Fruit fly (Drosophila melanogaster) Kc167 (cell line): ENCODE measurements around the gene lmd.

ENCODE experiments used
- Myc ChIP-seq: fragments of >200 bp; optimal IDR thresholded peaks from 2 replicates; lab custom pipeline; 2017; ENCODE audit warnings: missing external identifiers
- Sin3A ChIP-seq: fragments of >200 bp; optimal IDR thresholded peaks from 2 replicates; lab custom pipeline; 2018; ENCODE audit warnings: missing external identifiers
- h ChIP-seq: fragments of >200 bp; optimal IDR thresholded peaks from 3 replicates; lab custom pipeline; 2018; ENCODE audit warnings: missing external identifiers
- insv ChIP-seq: fragments of >200 bp; optimal IDR thresholded peaks from 3 replicates; lab custom pipeline; 2018; ENCODE audit warnings: missing external identifiers
- psq ChIP-seq: fragments of >200 bp; optimal IDR thresholded peaks from 2 replicates; lab custom pipeline; 2017; ENCODE audit warnings: missing external identifiers
- ttk ChIP-seq: sonication (Bioruptor generic); optimal IDR thresholded peaks from 2 replicates; lab custom pipeline; 2017; ENCODE audit warnings: missing external identifiers

lmd gene

DNA sequence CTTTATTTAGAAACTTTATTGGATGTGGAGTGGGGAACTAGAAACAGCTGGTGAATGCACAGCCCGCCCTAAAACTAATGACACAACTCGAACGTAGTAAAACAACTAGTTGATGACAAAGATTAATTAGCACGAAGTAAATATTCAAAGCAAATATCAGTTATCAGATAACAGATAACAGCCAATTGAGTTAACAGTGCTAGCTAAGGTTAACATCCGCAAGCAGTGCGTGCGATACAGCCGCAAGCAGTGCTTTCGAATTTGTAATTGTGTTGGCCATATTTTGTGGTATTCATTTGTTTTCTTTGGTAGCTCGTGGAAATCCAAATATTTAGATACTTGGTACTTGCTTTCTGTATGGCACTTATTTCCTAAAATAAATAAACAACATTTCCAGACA lies 13.0 kb downstream of the lmd start:
- no peak for TF ChIP-seq h
- TF ChIP-seq psq (lab: Kevin White, UChicago), result no peak
- TF ChIP-seq insv (lab: Kevin White, UChicago), result no peak
- TF ChIP-seq Myc (lab: Kevin White, UChicago), result no peak
- no peak for TF ChIP-seq ttk (lab: Kevin White, UChicago)
- TF ChIP-seq Sin3A (lab: Kevin White, UChicago), result no peak

DNA sequence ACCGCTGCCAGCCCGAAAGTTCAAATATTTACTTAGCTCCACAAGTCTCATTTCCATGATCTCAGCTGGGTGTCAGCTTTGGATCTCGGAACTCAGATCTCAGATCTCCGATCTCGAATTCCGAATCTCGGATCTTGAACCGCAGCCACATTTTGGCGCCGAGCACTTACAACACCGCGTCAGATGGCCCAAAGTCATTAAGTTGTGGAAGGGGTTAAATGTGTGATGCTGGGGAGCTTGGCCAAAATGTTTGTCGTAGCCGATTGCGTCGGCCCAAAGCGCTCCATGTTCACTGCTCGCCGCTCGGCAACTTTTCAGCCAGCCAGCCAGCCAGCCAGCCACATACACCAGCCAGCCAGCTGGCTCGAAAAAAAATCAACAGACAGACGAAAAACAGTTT lies 14.5 kb downstream of the lmd start, which contains the start of gene CG6688:
CG6688 (plus strand) TSS at position 396 of the 400 bp plus-strand sequence.
- TF ChIP-seq Myc (lab: Kevin White, UChicago) (no peak), insv (lab: Kevin White, UChicago) (no peak), psq (lab: Kevin White, UChicago) (no peak)

DNA sequence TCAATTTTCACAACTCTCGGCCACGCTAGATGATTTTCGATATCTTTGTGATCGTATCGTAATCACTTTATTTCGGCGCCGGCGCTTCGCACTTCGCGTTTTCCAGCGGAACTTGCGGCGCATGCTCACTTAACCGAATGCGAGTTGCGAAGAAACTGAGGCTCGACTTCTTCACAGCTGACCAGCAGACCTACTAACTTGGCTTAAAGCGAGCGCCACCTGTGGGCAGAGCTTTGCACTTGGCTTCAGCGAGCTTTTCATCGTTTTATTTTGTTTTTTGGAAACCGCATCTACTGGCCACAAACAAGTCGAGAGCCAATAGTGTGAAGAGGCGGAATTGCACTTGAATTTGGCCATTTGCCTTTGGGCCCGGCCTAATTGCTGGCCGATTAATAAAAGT lies 16.1 kb downstream of the lmd start, which contains the start of gene CG34375:
CG34375 (minus strand) TSS at position 157 of the 400 bp plus-strand sequence.
- TF ChIP-seq h (no peak), insv (lab: Kevin White, UChicago) (no peak), psq (lab: Kevin White, UChicago) (no peak), ttk (lab: Kevin White, UChicago) (no peak), Sin3A (lab: Kevin White, UChicago) (no peak)

DNA sequence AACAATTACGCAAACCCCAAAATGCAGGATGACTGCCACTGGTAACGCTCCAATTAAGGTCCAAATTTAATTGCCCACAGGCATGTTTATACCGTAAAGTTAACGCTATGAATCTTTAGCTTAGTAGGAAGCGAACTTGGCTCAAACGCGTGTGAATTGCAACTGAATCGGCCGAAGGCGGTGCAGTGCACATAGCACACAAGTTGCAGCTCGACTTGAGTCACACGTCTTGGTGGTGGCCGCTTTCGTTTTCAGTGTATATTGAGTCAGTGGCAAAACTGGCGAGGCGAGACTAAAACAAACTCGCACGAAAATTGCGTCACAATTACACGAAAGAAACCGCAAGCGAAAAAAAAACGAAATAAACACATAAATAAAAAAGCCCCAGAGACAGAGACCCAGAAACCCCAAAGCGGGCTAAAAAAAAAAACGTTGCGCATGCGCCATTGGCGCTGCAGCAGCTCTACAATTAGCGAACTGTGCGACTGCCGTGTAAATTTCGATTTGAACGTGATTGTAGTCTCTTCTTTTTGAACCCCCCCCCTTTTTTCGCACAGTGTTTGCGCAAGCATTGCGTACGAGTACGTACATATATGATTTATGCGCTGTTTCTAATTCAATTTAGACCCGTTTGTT lies 16.9 kb downstream of the lmd start:
- no peak for TF ChIP-seq ttk (lab: Kevin White, UChicago)

DNA sequence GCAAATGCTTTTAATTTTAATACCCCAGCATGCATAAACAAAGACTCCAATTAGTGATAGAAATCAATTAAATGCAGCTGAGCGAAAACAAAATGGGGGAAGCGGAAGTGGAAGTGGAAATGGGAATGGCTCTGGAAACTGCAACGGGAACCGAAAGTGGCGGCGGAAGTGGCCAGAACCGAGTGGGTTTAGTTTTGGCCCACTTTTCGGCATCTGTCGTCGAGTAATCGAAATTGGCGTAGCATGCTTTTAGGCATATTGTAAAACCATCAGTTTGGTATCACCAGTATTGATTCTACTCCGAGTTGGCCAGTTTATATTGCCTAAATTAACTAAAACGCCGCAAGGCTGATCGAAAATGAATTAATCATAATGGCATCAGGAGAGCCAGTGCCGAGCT lies 22.4 kb downstream of the lmd start:
- TF ChIP-seq insv (lab: Kevin White, UChicago), result no peak
- TF ChIP-seq Sin3A (lab: Kevin White, UChicago), result no peak
- TF ChIP-seq Myc (lab: Kevin White, UChicago), result no peak
- TF ChIP-seq psq (lab: Kevin White, UChicago), result no peak
- no peak for TF ChIP-seq ttk (lab: Kevin White, UChicago)

DNA sequence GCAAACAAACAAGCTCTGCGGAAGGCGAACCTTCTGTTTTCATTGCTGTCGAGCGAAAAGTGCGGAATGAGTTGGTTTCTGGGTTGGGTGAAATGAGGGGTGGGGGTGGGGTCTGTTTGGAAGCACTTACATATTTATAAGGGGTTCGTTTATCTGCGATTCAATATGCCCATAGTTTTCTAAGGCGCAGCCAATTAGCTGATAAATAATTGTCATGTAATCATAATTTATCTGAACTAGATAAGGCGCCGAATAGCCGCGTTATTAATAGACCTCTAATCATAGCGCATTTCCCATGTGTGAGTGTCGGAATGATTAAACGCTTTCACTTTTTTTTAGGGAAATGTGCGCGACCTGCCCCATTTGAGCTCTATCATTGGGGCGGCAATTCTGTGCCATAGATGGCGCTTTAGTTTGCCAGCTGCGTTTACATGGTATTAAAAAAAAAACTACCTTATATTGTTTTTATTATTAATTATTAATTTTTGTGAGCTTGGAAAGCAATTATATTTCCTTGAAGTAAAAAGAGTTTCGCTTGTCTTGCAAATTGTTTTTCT lies 27.8 kb downstream of the lmd start:
- TF ChIP-seq Myc (lab: Kevin White, UChicago) (no peak), insv (lab: Kevin White, UChicago) (no peak), ttk (lab: Kevin White, UChicago) (no peak), Sin3A (lab: Kevin White, UChicago) (no peak), psq (lab: Kevin White, UChicago) (no peak), h (no peak)

DNA sequence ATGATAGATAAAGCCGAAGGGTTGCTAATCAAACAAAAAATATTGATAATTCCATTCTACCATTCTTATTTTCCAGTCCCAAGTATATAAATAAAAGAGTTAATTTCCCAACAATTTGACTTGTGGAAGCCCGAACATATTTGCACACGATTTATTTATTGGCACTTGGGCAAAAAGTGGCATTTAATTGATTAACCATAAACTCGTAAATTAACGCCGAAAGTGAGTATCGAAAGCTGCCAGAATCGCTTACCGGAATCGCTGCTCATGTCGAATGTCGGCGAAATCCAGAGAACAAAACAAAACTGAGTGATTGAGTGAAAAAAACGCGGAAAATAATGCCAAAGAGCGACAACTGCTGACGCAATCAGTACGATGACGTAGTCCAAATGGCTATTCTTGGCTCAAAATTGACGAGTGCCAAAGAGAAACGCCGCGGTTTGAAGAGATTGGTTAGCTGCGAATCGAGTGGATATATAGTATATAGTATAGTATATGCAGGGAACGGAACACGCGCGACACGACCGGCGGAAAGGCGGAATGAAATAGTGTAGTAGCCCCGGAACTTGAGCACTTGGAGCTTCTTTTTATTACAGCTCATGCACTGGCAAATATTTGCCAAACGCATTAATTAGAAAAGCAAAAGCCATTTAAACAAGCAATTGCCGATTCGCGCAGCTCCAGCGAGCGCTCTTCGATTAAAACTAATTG lies 28.4 kb downstream of the lmd start, which contains the start of gene Nha2:
Nha2 (minus strand) TSS at position 617 of the 711 bp plus-strand sequence.
- TF ChIP-seq insv (lab: Kevin White, UChicago) (no peak), psq (lab: Kevin White, UChicago) (no peak), Sin3A (lab: Kevin White, UChicago) (no peak), ttk (lab: Kevin White, UChicago) (no peak), Myc (lab: Kevin White, UChicago) (no peak), h (no peak)

DNA sequence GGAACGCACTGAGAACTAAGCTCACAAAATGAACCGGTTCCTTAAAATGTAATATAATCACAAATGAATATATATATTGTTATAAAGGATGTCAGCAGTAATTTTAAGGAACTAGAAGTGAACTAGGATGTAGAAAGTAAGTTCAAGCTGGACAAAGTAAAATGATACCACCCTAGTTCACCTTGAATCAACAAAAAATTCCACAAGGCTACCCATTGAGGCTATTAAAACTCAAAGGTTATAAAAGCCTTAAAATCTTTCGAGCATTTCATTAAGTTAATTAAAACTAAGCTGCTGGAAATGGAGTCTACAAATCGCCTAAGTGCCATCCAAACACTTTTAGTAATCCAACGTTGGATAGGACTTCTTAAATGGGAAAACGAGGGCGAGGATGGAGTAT lies 37.5 kb downstream of the lmd start, which contains the start of gene Or94b:
Or94b (plus strand) TSS at position 301 of the 400 bp plus-strand sequence.
- TF ChIP-seq psq (lab: Kevin White, UChicago), result no peak
- TF ChIP-seq Myc (lab: Kevin White, UChicago), result no peak
- TF ChIP-seq Sin3A (lab: Kevin White, UChicago), result no peak
- TF ChIP-seq h, result no peak
- no peak for TF ChIP-seq insv (lab: Kevin White, UChicago)
- TF ChIP-seq ttk (lab: Kevin White, UChicago), result no peak

DNA sequence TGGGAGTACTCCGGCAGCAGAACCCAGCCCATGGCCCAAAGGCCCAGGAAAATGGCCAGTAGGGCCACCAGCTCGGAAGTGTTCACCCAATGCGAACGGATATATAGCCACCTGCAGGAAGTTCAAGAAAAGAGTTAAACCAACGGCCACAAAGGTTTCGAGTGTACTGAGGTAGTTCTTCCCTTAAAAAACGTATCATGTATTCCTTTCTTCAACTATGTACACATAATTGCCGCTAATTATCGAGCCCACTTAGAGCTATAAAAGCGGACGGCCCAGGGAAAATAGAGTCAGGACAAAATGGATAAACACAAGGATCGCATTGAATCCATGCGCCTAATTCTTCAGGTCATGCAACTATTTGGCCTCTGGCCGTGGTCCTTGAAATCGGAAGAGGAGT lies 39.5 kb downstream of the lmd start, which contains the start of gene Or94a:
Or94a (plus strand) TSS at position 301 of the 400 bp plus-strand sequence.
- TF ChIP-seq psq (lab: Kevin White, UChicago) (no peak), Myc (lab: Kevin White, UChicago) (no peak), Sin3A (lab: Kevin White, UChicago) (no peak), insv (lab: Kevin White, UChicago) (no peak)

DNA sequence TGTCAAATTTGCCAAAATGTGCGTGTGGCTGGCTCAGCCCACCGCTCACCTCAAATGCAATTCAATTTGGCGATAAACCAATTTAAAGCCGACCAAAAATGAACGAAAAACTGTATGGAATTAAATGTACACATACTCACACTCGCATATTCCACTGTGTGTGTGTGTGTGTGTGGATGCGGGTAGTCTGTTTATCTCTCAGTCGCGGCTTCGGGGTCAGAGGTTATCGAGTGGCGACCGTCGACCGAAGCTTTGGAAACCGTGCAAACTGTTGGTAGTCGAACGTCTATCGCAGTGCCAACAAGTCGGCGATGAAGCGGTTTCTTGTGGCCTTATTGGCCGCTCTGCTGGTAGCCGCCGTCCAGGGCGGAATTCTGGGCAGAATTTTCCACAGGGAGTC lies 49.5 kb downstream of the lmd start, which contains the start of gene Gbp3:
Gbp3 (plus strand) TSS at position 274 of the 400 bp plus-strand sequence.
- TF ChIP-seq Myc (lab: Kevin White, UChicago) (no peak), insv (lab: Kevin White, UChicago) (no peak), h (no peak), ttk (lab: Kevin White, UChicago) (no peak), Sin3A (lab: Kevin White, UChicago) (no peak), psq (lab: Kevin White, UChicago) (no peak)
